Worm (Caenorhabditis elegans) whole organism, L4/young adult: ENCODE results near the gene F55C9.15.
"Not testable (repeated sequence)": the region's sequence is repeated elsewhere in the genome, so short reads cannot be mapped to it uniquely, and the experiment has no call there.

Source experiments
- W03F9.2 ChIP-seq: fragments of 150-350 bp; optimal IDR thresholded peaks from 2 replicates; lab custom pipeline; 2014; ENCODE audit warnings: missing biosample characterization, missing genetic modification characterization
- dao-5 ChIP-seq: sonication (generic microtip); optimal IDR thresholded peaks from 2 replicates; lab custom pipeline; 2016; ENCODE audit warnings: missing genotype, missing genetic modification characterization, moderate library complexity, missing compliant biosample characterization
- him-1 ChIP-seq: sonication (generic microtip); optimal IDR thresholded peaks from 2 replicates; lab custom pipeline; 2016; ENCODE audit warnings: missing genotype, missing genetic modification reagents, missing genetic modification characterization, missing compliant biosample characterization

DNA sequence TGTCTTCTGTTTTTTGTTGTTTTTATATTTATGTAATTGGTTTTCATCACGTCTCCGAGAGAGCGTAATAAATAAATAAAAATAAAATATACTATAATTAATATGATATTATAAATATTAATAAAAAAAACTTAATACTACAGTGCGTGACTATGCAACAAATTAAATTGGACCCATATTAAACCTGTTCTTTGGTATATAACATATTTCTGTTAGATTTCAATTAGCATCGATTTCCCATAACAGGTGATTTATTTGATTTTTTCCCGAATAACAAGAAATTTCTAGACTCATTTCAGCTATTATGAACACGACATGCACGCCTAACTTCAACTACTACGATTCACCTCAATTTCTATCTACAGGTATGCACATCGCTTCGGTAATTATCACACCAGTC lies 10.3 kb upstream of the F55C9.15 start, which contains the start of gene srh-208:
- not testable (repeated sequence) for TF ChIP-seq W03F9.2, him-1, dao-5 (tag; lab: Kevin White, UChicago)
